Fruit fly (Drosophila melanogaster) S2 (cell line): ENCODE measurements around the gene trc.

Source experiments
- CG8478 ChIP-seq: fragments of >200 bp; optimal IDR thresholded peaks from 2 replicates; lab custom pipeline; 2018
- CTCF ChIP-seq, 2 experiments: fragments of >200 bp; optimal IDR thresholded peaks; 2 replicates each; lab custom pipeline; 2018

DNA sequence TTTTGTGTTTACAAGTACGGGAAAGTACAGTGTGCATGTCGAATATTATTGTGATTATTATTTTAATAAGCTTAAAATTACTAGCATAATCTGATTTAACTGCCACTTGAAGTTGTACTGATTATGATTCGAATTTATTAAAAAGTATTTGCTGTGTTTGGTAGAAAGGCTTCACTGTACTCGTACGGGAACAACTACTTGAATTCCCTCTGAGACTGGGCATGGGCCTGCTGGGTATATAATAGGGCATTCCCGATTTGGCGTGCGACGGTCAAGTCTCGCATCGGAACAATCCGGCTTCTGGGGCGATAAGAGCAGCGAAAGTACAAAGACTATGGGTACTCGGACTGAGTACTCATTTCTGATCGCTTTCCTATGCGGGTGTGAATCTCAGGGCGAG is 35.6 kb upstream of the trc start:
- no peak for TF ChIP-seq CTCF (optimal IDR thresholded peaks at IDR 0.05; lab: Kevin White, UChicago)
- TF ChIP-seq CG8478 (lab: Kevin White, UChicago) = no peak
